Worm (Caenorhabditis elegans) whole organism, L4 larva: ENCODE data around the gene B0554.5.
A peak's percentile ranks its signal among the peaks of the same experiment; 100 is the strongest.

Experiments
- F44E2.7 ChIP-seq: fragments of 200-800 bp; sonication (Bioruptor generic); IDR thresholded peaks from 2 replicates; pipeline ENCODE4 v2.1.2; 2022; ENCODE audit warnings: missing genetic modification characterization, missing compliant biosample characterization
- R02D3.7 ChIP-seq: fragments of 150-350 bp; sonication (generic microtip); optimal IDR thresholded peaks from 3 replicates; lab custom pipeline; 2014; ENCODE audit warnings: missing biosample characterization, missing genetic modification characterization
- Y5F2A.4 ChIP-seq: fragments of 200-800 bp; sonication (Bioruptor generic); optimal IDR thresholded peaks from 2 replicates; lab custom pipeline; 2018; ENCODE audit warnings: mild to moderate bottlenecking, missing genetic modification characterization, missing compliant biosample characterization
- Y75B8A.6 ChIP-seq: fragments of 200-800 bp; sonication (Bioruptor generic); IDR thresholded peaks from 2 replicates; pipeline ENCODE4 v1.3.6; 2022; ENCODE audit warnings: missing genetic modification reagents, missing genetic modification characterization, missing compliant biosample characterization
- ZK337.2 ChIP-seq: fragments of 200-800 bp; sonication (Bioruptor generic); IDR thresholded peaks from 2 replicates; pipeline ENCODE4 v1.3.6; 2022; ENCODE audit warnings: missing genetic modification reagents, missing genetic modification characterization, missing compliant biosample characterization
- arid-1 ChIP-seq: fragments of 200-800 bp; sonication (Bioruptor generic); conservative IDR thresholded peaks from 2 replicates; pipeline ENCODE4 v1.3.6; 2022; ENCODE audit warnings: missing genetic modification reagents, missing genetic modification characterization, missing compliant biosample characterization
- attf-4 ChIP-seq: sonication (generic microtip); optimal IDR thresholded peaks from 3 replicates; lab custom pipeline; 2017; ENCODE audit warnings: missing biosample characterization, missing genetic modification characterization
- ceh-20 ChIP-seq: fragments of 200-800 bp; sonication (Bioruptor generic); IDR thresholded peaks from 2 replicates; pipeline ENCODE4 v1.3.6; 2022; ENCODE audit warnings: missing genetic modification reagents, missing genetic modification characterization, missing compliant biosample characterization
- ceh-44 ChIP-seq: fragments of 200-800 bp; sonication (Bioruptor generic); IDR thresholded peaks from 2 replicates; pipeline ENCODE4 v1.3.6; 2022; ENCODE audit warnings: missing genetic modification reagents, missing genetic modification characterization, missing compliant biosample characterization
- ceh-62 ChIP-seq: sonication (generic microtip); optimal IDR thresholded peaks from 2 replicates; lab custom pipeline; 2017; ENCODE audit warnings: missing biosample characterization, missing genetic modification characterization
- ctbp-1 ChIP-seq: fragments of 200-800 bp; sonication (Bioruptor generic); IDR thresholded peaks from 2 replicates; pipeline ENCODE4 v1.3.6; 2022; ENCODE audit warnings: missing genetic modification reagents, missing genetic modification characterization, missing compliant biosample characterization
- daf-16 ChIP-seq, 3 experiments: sonication (generic microtip); optimal IDR thresholded peaks; 2 replicates each; lab custom pipeline; 2016 to 2017; ENCODE audit warnings: missing genetic modification characterization in 3 of 3, missing genetic modification reagents in 3 of 3, mild to moderate bottlenecking in 2 of 3, missing compliant biosample characterization in 2 of 3, missing biosample characterization in 1 of 3, moderate library complexity in 1 of 3
- daf-19 ChIP-seq: fragments of 200-800 bp; sonication (Bioruptor generic); conservative IDR thresholded peaks from 2 replicates; pipeline ENCODE4 v1.3.6; 2022; ENCODE audit warnings: missing genetic modification characterization, missing compliant biosample characterization
- dmd-6 ChIP-seq: fragments of 200-800 bp; sonication (Bioruptor generic); IDR thresholded peaks from 2 replicates; pipeline ENCODE4 v1.3.6; 2022; ENCODE audit warnings: missing genetic modification reagents, missing genetic modification characterization, missing compliant biosample characterization
- dmd-9 ChIP-seq: fragments of 200-800 bp; sonication (Bioruptor generic); IDR thresholded peaks from 2 replicates; pipeline ENCODE4 v1.3.6; 2022; ENCODE audit warnings: missing genetic modification reagents, missing genetic modification characterization, missing compliant biosample characterization
- duxl-1 ChIP-seq: sonication (generic microtip); optimal IDR thresholded peaks from 2 replicates; lab custom pipeline; 2016; ENCODE audit warnings: mild to moderate bottlenecking, missing genetic modification characterization, moderate library complexity, missing compliant biosample characterization; ENCODE audit not compliant: poor library complexity
- dve-1 ChIP-seq: sonication (generic microtip); optimal IDR thresholded peaks from 2 replicates; lab custom pipeline; 2017; ENCODE audit warnings: antibody characterized with exemption, mild to moderate bottlenecking, missing genetic modification characterization, missing compliant biosample characterization; ENCODE audit not compliant: insufficient read depth
- egl-27 ChIP-seq: sonication (generic microtip); optimal IDR thresholded peaks from 3 replicates; lab custom pipeline; 2017; ENCODE audit warnings: missing biosample characterization, missing genetic modification reagents, missing genetic modification characterization
- egl-43 ChIP-seq: fragments of 200-800 bp; sonication (Bioruptor generic); IDR thresholded peaks from 2 replicates; pipeline ENCODE4 v1.3.6; 2022; ENCODE audit warnings: missing genetic modification reagents, missing genetic modification characterization, missing compliant biosample characterization
- fkh-10 ChIP-seq: fragments of 150-350 bp; optimal IDR thresholded peaks from 2 replicates; lab custom pipeline; 2014; ENCODE audit warnings: missing biosample characterization, missing genetic modification reagents, missing genetic modification characterization
- gei-8 ChIP-seq: fragments of 200-800 bp; sonication (Bioruptor generic); optimal IDR thresholded peaks from 2 replicates; lab custom pipeline; 2018; ENCODE audit warnings: mild to moderate bottlenecking, missing genetic modification characterization, missing compliant biosample characterization
- hmg-1.1 ChIP-seq: fragments of 200-800 bp; sonication (Bioruptor generic); IDR thresholded peaks from 2 replicates; pipeline ENCODE4 v1.3.6; 2022; ENCODE audit warnings: missing genetic modification reagents, missing genetic modification characterization, missing compliant biosample characterization
- jun-1 ChIP-seq: fragments of 150-350 bp; optimal IDR thresholded peaks from 2 replicates; lab custom pipeline; 2014; ENCODE audit warnings: missing biosample characterization, missing genetic modification reagents, missing genetic modification characterization
- lim-7 ChIP-seq: fragments of 200-800 bp; sonication (Bioruptor generic); IDR thresholded peaks from 2 replicates; pipeline ENCODE4 v1.3.6; 2022; ENCODE audit warnings: missing genetic modification characterization, missing compliant biosample characterization
- lin-1 ChIP-seq: fragments of 200-800 bp; sonication (Bioruptor generic); IDR thresholded peaks from 2 replicates; pipeline ENCODE4 v1.3.6; 2022; ENCODE audit warnings: missing genetic modification reagents, missing genetic modification characterization, missing compliant biosample characterization
- lin-13 ChIP-seq: fragments of 150-350 bp; optimal IDR thresholded peaks from 2 replicates; lab custom pipeline; 2014; ENCODE audit warnings: missing biosample characterization, missing genetic modification reagents, missing genetic modification characterization
- lin-29 ChIP-seq: fragments of 200-800 bp; sonication (Bioruptor generic); IDR thresholded peaks from 2 replicates; pipeline ENCODE4 v1.3.6; 2022; ENCODE audit warnings: missing genetic modification reagents, missing genetic modification characterization, missing compliant biosample characterization
- lin-39 ChIP-seq: fragments of 150-350 bp; optimal IDR thresholded peaks from 2 replicates; lab custom pipeline; 2014; ENCODE audit warnings: missing biosample characterization, missing genetic modification reagents, missing genetic modification characterization
- madf-5 ChIP-seq, 2 experiments: fragments of 200-800 bp; sonication (Bioruptor generic); IDR thresholded peaks; 2 replicates each; pipeline ENCODE4 v1.3.6; 2022; ENCODE audit warnings: missing compliant biosample characterization in 2 of 2, missing genetic modification characterization in 2 of 2
- madf-9 ChIP-seq: fragments of 200-800 bp; sonication (Bioruptor generic); conservative IDR thresholded peaks from 2 replicates; pipeline ENCODE4 v1.3.6; 2022; ENCODE audit warnings: missing genetic modification reagents, missing genetic modification characterization, missing compliant biosample characterization
- mdt-29 ChIP-seq: fragments of 200-800 bp; sonication (Bioruptor generic); IDR thresholded peaks from 2 replicates; pipeline ENCODE4 v1.3.6; 2022; ENCODE audit warnings: missing genetic modification reagents, missing genetic modification characterization, missing compliant biosample characterization
- mxl-3 ChIP-seq: fragments of 200-800 bp; sonication (Bioruptor generic); optimal IDR thresholded peaks from 2 replicates; lab custom pipeline; 2018; ENCODE audit warnings: mild to moderate bottlenecking, missing genetic modification characterization, missing compliant biosample characterization
- nhr-10 ChIP-seq: fragments of 150-350 bp; optimal IDR thresholded peaks from 2 replicates; lab custom pipeline; 2014; ENCODE audit warnings: missing biosample characterization, missing genetic modification characterization
- nhr-102 ChIP-seq: sonication (generic microtip); optimal IDR thresholded peaks from 2 replicates; lab custom pipeline; 2016; ENCODE audit warnings: mild to moderate bottlenecking, missing genetic modification characterization, moderate library complexity, missing compliant biosample characterization
- nhr-11 ChIP-seq: fragments of 150-350 bp; optimal IDR thresholded peaks from 2 replicates; lab custom pipeline; 2014; ENCODE audit warnings: missing biosample characterization, missing genetic modification characterization
- nhr-25 ChIP-seq: sonication (generic microtip); optimal IDR thresholded peaks from 2 replicates; lab custom pipeline; 2017; ENCODE audit warnings: missing genetic modification characterization, mild to moderate bottlenecking, missing compliant biosample characterization, antibody characterized with exemption, moderate library complexity, borderline replicate concordance; ENCODE audit not compliant: insufficient read depth
- nhr-28 ChIP-seq: fragments of 150-350 bp; optimal IDR thresholded peaks from 2 replicates; lab custom pipeline; 2014; ENCODE audit warnings: missing biosample characterization, missing genetic modification characterization
- nhr-41 ChIP-seq: fragments of 200-800 bp; sonication (Bioruptor generic); IDR thresholded peaks from 2 replicates; pipeline ENCODE4 v1.3.6; 2022; ENCODE audit warnings: missing genetic modification reagents, missing genetic modification characterization, missing compliant biosample characterization
- nhr-48 ChIP-seq: sonication (generic microtip); optimal IDR thresholded peaks from 2 replicates; lab custom pipeline; 2016; ENCODE audit warnings: mild to moderate bottlenecking, missing genetic modification characterization, missing compliant biosample characterization
- nhr-76 ChIP-seq: fragments of 150-350 bp; optimal IDR thresholded peaks from 2 replicates; lab custom pipeline; 2014; ENCODE audit warnings: missing biosample characterization, missing genetic modification characterization
- php-3 ChIP-seq: fragments of 200-800 bp; sonication (Bioruptor generic); IDR thresholded peaks from 2 replicates; pipeline ENCODE4 v1.3.6; 2022; ENCODE audit warnings: missing genetic modification reagents, missing genetic modification characterization, missing compliant biosample characterization
- rbr-2 ChIP-seq: sonication (generic microtip); optimal IDR thresholded peaks from 2 replicates; lab custom pipeline; 2016; ENCODE audit warnings: missing genotype, missing genetic modification characterization, missing compliant biosample characterization
- saeg-2 ChIP-seq: fragments of 200-800 bp; sonication (Bioruptor generic); IDR thresholded peaks from 2 replicates; pipeline ENCODE4 v1.3.6; 2022; ENCODE audit warnings: missing genetic modification reagents, missing genetic modification characterization, missing compliant biosample characterization
- sdz-12 ChIP-seq: fragments of 200-800 bp; sonication (Bioruptor generic); optimal IDR thresholded peaks from 2 replicates; lab custom pipeline; 2018; ENCODE audit warnings: mild to moderate bottlenecking, missing genetic modification characterization, missing compliant biosample characterization
- set-16 ChIP-seq: fragments of 200-800 bp; sonication (Bioruptor generic); IDR thresholded peaks from 2 replicates; pipeline ENCODE4 v1.3.6; 2022; ENCODE audit warnings: missing genetic modification reagents, missing genetic modification characterization, missing compliant biosample characterization
- skn-1 ChIP-seq: fragments of 150-350 bp; optimal IDR thresholded peaks from 2 replicates; lab custom pipeline; 2014; ENCODE audit warnings: missing biosample characterization, missing genetic modification characterization
- unc-130 ChIP-seq: sonication (generic microtip); optimal IDR thresholded peaks from 2 replicates; lab custom pipeline; 2016; ENCODE audit warnings: missing genetic modification reagents, missing genetic modification characterization, missing compliant biosample characterization
- unc-39 ChIP-seq: sonication (generic microtip); optimal IDR thresholded peaks from 2 replicates; lab custom pipeline; 2017; ENCODE audit warnings: missing biosample characterization, missing genetic modification characterization
- unc-62 ChIP-seq, 3 experiments: fragments of 150-350 bp in 1 of 3; sonication (generic microtip); optimal IDR thresholded peaks in 2 of 3; peaks in 1 of 3; 1 replicate in 1 of 3; 2 replicates in 2 of 3; lab custom pipeline; 2014 to 2017; ENCODE audit warnings: missing biosample characterization in 3 of 3, missing genetic modification characterization in 3 of 3, missing genetic modification reagents in 3 of 3, missing genotype in 1 of 3
- zip-2 ChIP-seq: fragments of 150-350 bp; optimal IDR thresholded peaks from 2 replicates; lab custom pipeline; 2014; ENCODE audit warnings: missing biosample characterization, missing genetic modification characterization
- ztf-7 ChIP-seq: fragments of 150-350 bp; optimal IDR thresholded peaks from 2 replicates; lab custom pipeline; 2014; ENCODE audit warnings: missing biosample characterization, missing genetic modification characterization

Gene B0554.5

DNA sequence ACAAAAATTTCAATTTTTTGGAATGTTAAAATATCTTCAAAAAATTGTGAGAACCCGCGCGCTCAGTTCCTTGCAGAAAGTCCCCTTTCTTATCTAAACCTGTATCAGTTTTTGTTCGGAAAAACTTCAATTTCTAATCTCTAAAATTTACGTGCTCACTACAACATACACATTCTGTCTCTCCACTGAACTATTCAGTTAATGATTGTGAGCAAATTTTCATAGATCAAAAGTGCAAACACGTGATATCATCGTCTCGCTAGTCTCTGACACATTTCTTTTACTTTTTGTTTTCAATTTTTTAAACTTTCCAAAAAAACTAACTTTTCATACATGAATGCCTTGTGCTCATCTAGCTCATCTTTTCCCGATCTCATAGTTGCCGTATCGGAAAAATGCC lies 35.2 kb downstream of the B0554.5 start, which contains the start of gene nhr-203:
nhr-203 (plus strand) TSS at position 332 of the 400 bp plus-strand sequence.
- TF ChIP-seq rbr-2 (tag; lab: Kevin White, UChicago) (no peak), jun-1 (tag; lab: Kevin White, UChicago) (no peak), set-16 (GFP tag; lab: Robert Waterston, UW) (no peak), unc-62 (GFP tag; optimal IDR thresholded peaks at IDR 0.05 in 1 of 2; lab: Kevin White, UChicago) (no peak), unc-62 (tag; optimal IDR thresholded peaks at IDR 0.05; lab: Kevin White, UChicago) (no peak), dmd-9 (GFP tag; lab: Robert Waterston, UW) (no peak), nhr-41 (no peak), Y5F2A.4 (GFP tag; lab: Kevin White, UChicago) (no peak), dmd-6 (peak; percentile 89), Y75B8A.6 (GFP tag; lab: Robert Waterston, UW) (no peak), hmg-1.1 (GFP tag; lab: Robert Waterston, UW) (no peak), attf-4 (tag; lab: Kevin White, UChicago) (no peak), sdz-12 (GFP tag; lab: Kevin White, UChicago) (no peak), unc-130 (GFP tag; lab: Kevin White, UChicago) (no peak), ceh-62 (tag; lab: Kevin White, UChicago) (no peak), madf-5 (GFP tag; IDR thresholded peaks at IDR 0.05; lab: Robert Waterston, UW) (no peak), lin-29 (GFP tag; lab: Robert Waterston, UW) (no peak), lim-7 (GFP tag; lab: Robert Waterston, UW) (no peak), unc-39 (tag; lab: Kevin White, UChicago) (no peak), lin-13 (GFP tag; lab: Kevin White, UChicago) (no peak), daf-16 (GFP tag; optimal IDR thresholded peaks at IDR 0.05; lab: Kevin White, UChicago) (no peak), daf-16 (tag; optimal IDR thresholded peaks at IDR 0.05; lab: Kevin White, UChicago) (peak; percentile 81), nhr-28 (tag; lab: Kevin White, UChicago) (peak; percentile 99), skn-1 (no peak), mdt-29 (GFP tag; lab: Robert Waterston, UW) (no peak), nhr-76 (tag; lab: Kevin White, UChicago) (no peak), ctbp-1 (no peak), gei-8 (GFP tag; lab: Kevin White, UChicago) (no peak), duxl-1 (tag; lab: Kevin White, UChicago) (no peak), zip-2 (tag; lab: Kevin White, UChicago) (no peak), mxl-3 (no peak), dve-1 (tag; lab: Kevin White, UChicago) (peak; percentile 80), nhr-10 (tag; lab: Kevin White, UChicago) (no peak), ceh-44 (GFP tag; lab: Robert Waterston, UW) (no peak), egl-27 (tag; lab: Kevin White, UChicago) (no peak), ztf-7 (tag; lab: Kevin White, UChicago) (no peak), ceh-20 (GFP tag; lab: Robert Waterston, UW) (no peak), daf-19 (no peak), saeg-2 (GFP tag; lab: Robert Waterston, UW) (no peak), arid-1 (GFP tag; lab: Robert Waterston, UW) (no peak), madf-9 (GFP tag; lab: Robert Waterston, UW) (no peak), nhr-48 (tag; lab: Kevin White, UChicago) (peak; percentile 49), lin-1 (no peak), nhr-11 (tag; lab: Kevin White, UChicago) (no peak), egl-43 (GFP tag; lab: Robert Waterston, UW) (no peak), fkh-10 (no peak), R02D3.7 (tag; lab: Kevin White, UChicago) (no peak), F44E2.7 (GFP tag; lab: Robert Waterston, UW) (no peak), nhr-102 (tag; lab: Kevin White, UChicago) (peak; percentile 35), php-3 (peak; percentile 76), nhr-25 (tag; lab: Kevin White, UChicago) (no peak), ZK337.2 (no peak), lin-39 (tag; lab: Kevin White, UChicago) (no peak)
